Worm (Caenorhabditis elegans): ENCODE data around the gene lias-1.

The lias-1 gene

ce11 chrIII:3529744-3530208 is 24.9 kb upstream of the lias-1 start, which contains the start of gene pitp-1:
pitp-1 (minus strand) TSS chrIII:3529794.
- TF ChIP-seq skn-1 (tag; optimal IDR thresholded peaks at IDR 0.05): no peak
- TF ChIP-seq mab-9 (GFP tag; IDR thresholded peaks at IDR 0.05): no peak
- no peak for TF ChIP-seq nhr-47 (tag; optimal IDR thresholded peaks at IDR 0.05)
- no peak for TF ChIP-seq tbx-2 (tag; optimal IDR thresholded peaks at IDR 0.05)
- TF ChIP-seq tlp-1 (tag; optimal IDR thresholded peaks at IDR 0.05): no peak
- no peak for TF ChIP-seq lir-3 (tag; optimal IDR thresholded peaks at IDR 0.05; ENCODE audit: poor library complexity)
- TF ChIP-seq aha-1 (tag; optimal IDR thresholded peaks at IDR 0.05): no peak
- peak; percentile 38 for TF ChIP-seq nhr-85 (tag)
- TF ChIP-seq unc-86 (tag; optimal IDR thresholded peaks at IDR 0.05): no peak
- TF ChIP-seq ceh-88 (GFP tag; IDR thresholded peaks at IDR 0.05): no peak
- peak; percentile 12 for TF ChIP-seq elt-2 (tag; optimal IDR thresholded peaks at IDR 0.05)
- no peak for TF ChIP-seq grh-1 (GFP tag; IDR thresholded peaks at IDR 0.05)
- no peak for TF ChIP-seq alr-1 (tag; optimal IDR thresholded peaks at IDR 0.05; ENCODE audit: borderline replicate concordance)
- no peak for TF ChIP-seq irx-1 (tag; optimal IDR thresholded peaks at IDR 0.05)
- no peak for TF ChIP-seq ceh-90 (tag; optimal IDR thresholded peaks at IDR 0.05)
- TF ChIP-seq ets-5 (GFP tag; IDR thresholded peaks at IDR 0.05): no peak
- TF ChIP-seq xbp-1 (tag; optimal IDR thresholded peaks at IDR 0.05): no peak
- no peak for TF ChIP-seq pax-3 (tag; optimal IDR thresholded peaks at IDR 0.05)
- TF ChIP-seq nhr-71 (tag; optimal IDR thresholded peaks at IDR 0.05): no peak
- TF ChIP-seq nhr-19 (GFP tag; conservative IDR thresholded peaks at IDR 0.05): no peak
- no peak for TF ChIP-seq nhr-84 (tag; optimal IDR thresholded peaks at IDR 0.05)
- no peak for TF ChIP-seq mef-2 (tag; optimal IDR thresholded peaks at IDR 0.05)
- no peak for TF ChIP-seq dpl-1 (GFP tag; optimal IDR thresholded peaks at IDR 0.05)
- no peak for TF ChIP-seq zip-4 (GFP tag; optimal IDR thresholded peaks at IDR 0.05)
- TF ChIP-seq nhr-76 (tag; optimal IDR thresholded peaks at IDR 0.05): no peak
- TF ChIP-seq ceh-8 (GFP tag; optimal IDR thresholded peaks at IDR 0.05): no peak
- TF ChIP-seq efl-1 (optimal IDR thresholded peaks at IDR 0.05): no peak
- TF ChIP-seq efl-1 (GFP tag; optimal IDR thresholded peaks at IDR 0.05 in 1 of 2): peak in 1 of 2 experiments; percentile 65

DNA sequence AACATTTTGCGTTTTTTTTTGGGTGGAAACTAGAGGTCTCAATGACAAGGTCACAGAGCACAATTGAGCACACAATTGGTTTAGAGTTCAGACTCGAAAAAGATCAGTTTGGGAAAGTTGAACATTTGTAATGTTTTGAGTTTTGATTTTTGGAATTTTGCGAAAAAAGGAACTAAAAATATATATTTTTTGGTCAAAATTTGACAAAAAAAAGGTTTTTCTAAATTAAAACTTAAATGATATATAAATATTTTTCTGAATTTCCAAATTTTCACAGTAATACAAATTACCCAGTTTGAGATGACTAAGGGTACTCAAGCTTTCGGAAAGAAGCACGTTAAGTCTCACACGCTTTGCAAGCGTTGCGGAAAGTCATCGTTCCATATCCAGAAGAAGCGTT is 23.4 kb upstream of the lias-1 start, which contains the start of gene rpl-37:
Gene rpl-37, plus strand, starts transcription at position 301 of the 400 bp plus-strand sequence.
- TF ChIP-seq hlh-17 (GFP tag; optimal IDR thresholded peaks at IDR 0.05; ENCODE audit: borderline replicate concordance) (no peak), egl-27 (tag; optimal IDR thresholded peaks at IDR 0.05) (no peak), ceh-90 (tag; optimal IDR thresholded peaks at IDR 0.05) (no peak), lin-15B (tag; optimal IDR thresholded peaks at IDR 0.05) (no peak), unc-130 (tag; optimal IDR thresholded peaks at IDR 0.05) (no peak), nhr-90 (tag; optimal IDR thresholded peaks at IDR 0.05; ENCODE audit: poor library complexity) (no peak), tbx-2 (tag; optimal IDR thresholded peaks at IDR 0.05) (no peak), nhr-71 (tag; optimal IDR thresholded peaks at IDR 0.05) (no peak), efl-3 (GFP tag; optimal IDR thresholded peaks at IDR 0.05) (no peak), tlp-1 (tag; optimal IDR thresholded peaks at IDR 0.05) (no peak), pqm-1 (tag; optimal IDR thresholded peaks at IDR 0.05) (no peak), nhr-19 (GFP tag; conservative IDR thresholded peaks at IDR 0.05) (no peak), nhr-28 (tag; optimal IDR thresholded peaks at IDR 0.05) (no peak), nhr-76 (tag; optimal IDR thresholded peaks at IDR 0.05) (no peak), ceh-63 (GFP tag; optimal IDR thresholded peaks at IDR 0.05) (no peak), pax-3 (tag; optimal IDR thresholded peaks at IDR 0.05) (no peak)

- no peak for TF ChIP-seq efl-1 (optimal IDR thresholded peaks at IDR 0.05)
- peak in 1 of 2 experiments; percentile 49 for TF ChIP-seq efl-1 (GFP tag; optimal IDR thresholded peaks at IDR 0.05 in 1 of 2)
- no peak for TF ChIP-seq hlh-4 (tag; optimal IDR thresholded peaks at IDR 0.05)
Measured at ce11 chrIII:3523363-3523762, 18.5 kb upstream of the lias-1 start.

Data from whole organism, L1 larva.